Fruit fly (Drosophila melanogaster): ENCODE measurements around the gene CG43133.

CG43133 gene

dm6 chrX:18085470-18085797, 44.5 kb downstream of the CG43133 start, which contains the start of gene Ada3 (continued):
- TF ChIP-seq sc (optimal IDR thresholded peaks at IDR 0.05) = no peak
- peak; percentile 28 for TF ChIP-seq sc (GFP tag; optimal IDR thresholded peaks at IDR 0.05)
- TF ChIP-seq Atf-2 (GFP tag; optimal IDR thresholded peaks at IDR 0.05) = peak; percentile 71
- peak; percentile 52; the same call in 1 of the 3 replicates for TF ChIP-seq C15 (GFP tag; IDR thresholded peaks at IDR 0.05)
- peak; percentile 64 for TF ChIP-seq ERR (GFP tag; optimal IDR thresholded peaks at IDR 0.05)
- TF ChIP-seq pfk (GFP tag; optimal IDR thresholded peaks at IDR 0.05) = no peak
- no peak for TF ChIP-seq hbn (GFP tag; IDR thresholded peaks at IDR 0.05; ENCODE audit: partially characterized antibody)
- peak; percentile 79 for TF ChIP-seq CG17361 (GFP tag; IDR thresholded peaks at IDR 0.05)
- TF ChIP-seq ash1 (GFP tag; optimal IDR thresholded peaks at IDR 0.05) = no peak
- TF ChIP-seq Atf6 (GFP tag; IDR thresholded peaks at IDR 0.05) = peak; percentile 64; the same call in 1 of the 2 replicates
- TF ChIP-seq fru (optimal IDR thresholded peaks at IDR 0.05) = no peak
- peak; percentile 27 for TF ChIP-seq disco-r (GFP tag; optimal IDR thresholded peaks at IDR 0.05)
- no peak for TF ChIP-seq Nf-YA (GFP tag; IDR thresholded peaks at IDR 0.05)
- no peak for TF ChIP-seq Poxn (GFP tag; IDR thresholded peaks at IDR 0.05)
- TF ChIP-seq HmgZ (tag; optimal IDR thresholded peaks at IDR 0.05) = peak; percentile 76
- TF ChIP-seq Mes4 (GFP tag; optimal IDR thresholded peaks at IDR 0.05) = peak; percentile 28
- peak; percentile 74 for TF ChIP-seq CG13775 (GFP tag; optimal IDR thresholded peaks at IDR 0.05)
- TF ChIP-seq CG11093 (GFP tag; IDR thresholded peaks at IDR 0.05) = peak; percentile 50; the same call in 1 of the 3 replicates
- TF ChIP-seq CG16779 (GFP tag; IDR thresholded peaks at IDR 0.05) = peak; percentile 23; the same call in 1 of the 2 replicates
- TF ChIP-seq vfl (GFP tag; optimal IDR thresholded peaks at IDR 0.05) = peak; percentile 65
- TF ChIP-seq NC2β (GFP tag; optimal IDR thresholded peaks at IDR 0.05) = peak; percentile 76
- TF ChIP-seq BtbVII (GFP tag; optimal IDR thresholded peaks at IDR 0.05) = peak; percentile 65
- TF ChIP-seq ab (GFP tag; optimal IDR thresholded peaks at IDR 0.05) = peak; percentile 22
- TF ChIP-seq nom (GFP tag; optimal IDR thresholded peaks at IDR 0.05) = peak; percentile 32
- peak; percentile 98 for TF ChIP-seq Ets65A (GFP tag)
- TF ChIP-seq CG8281 (tag; optimal IDR thresholded peaks at IDR 0.05) = peak; percentile 6
- peak; percentile 36 for TF ChIP-seq Hand (GFP tag; optimal IDR thresholded peaks at IDR 0.05)
- TF ChIP-seq Mad (GFP tag; optimal IDR thresholded peaks at IDR 0.05) = peak; percentile 54
- TF ChIP-seq CG33213 (GFP tag; optimal IDR thresholded peaks at IDR 0.05) = peak; percentile 53
- peak; percentile 37; the same call in 1 of the 2 replicates for TF ChIP-seq onecut (GFP tag; IDR thresholded peaks at IDR 0.05)
- peak; percentile 36 for TF ChIP-seq Usf (GFP tag; optimal IDR thresholded peaks at IDR 0.05)
- TF ChIP-seq dimm (GFP tag; IDR thresholded peaks at IDR 0.05) = no peak
- peak; percentile 79; the same call in 1 of the 2 replicates for TF ChIP-seq Rfx (GFP tag; IDR thresholded peaks at IDR 0.05)
- no peak for TF ChIP-seq CG2202 (tag; optimal IDR thresholded peaks at IDR 0.05)
- peak; percentile 61 for TF ChIP-seq crc (GFP tag; optimal IDR thresholded peaks at IDR 0.05)
- TF ChIP-seq CG14014 (GFP tag; IDR thresholded peaks at IDR 0.05) = peak; percentile 69
- TF ChIP-seq Hsf (GFP tag; optimal IDR thresholded peaks at IDR 0.05) = peak; percentile 87
- TF ChIP-seq Side (GFP tag; optimal IDR thresholded peaks at IDR 0.05) = peak; percentile 68
- peak; percentile 39; the same call in 1 of the 3 replicates for TF ChIP-seq croc (GFP tag; conservative IDR thresholded peaks at IDR 0.05)
- no peak for TF ChIP-seq CrebB (tag; optimal IDR thresholded peaks at IDR 0.05)
- TF ChIP-seq CG2116 (GFP tag; optimal IDR thresholded peaks at IDR 0.05) = peak; percentile 57
- TF ChIP-seq scrt (GFP tag; optimal IDR thresholded peaks at IDR 0.05) = no peak
- peak; percentile 41; the same call in 1 of the 2 replicates for TF ChIP-seq Ada2b (GFP tag; IDR thresholded peaks at IDR 0.05)
- TF ChIP-seq crol (GFP tag; IDR thresholded peaks at IDR 0.05) = no peak
- peak; percentile 53 for TF ChIP-seq tup (GFP tag; optimal IDR thresholded peaks at IDR 0.05)
- peak; percentile 65 for TF ChIP-seq CG1529 (GFP tag; optimal IDR thresholded peaks at IDR 0.05)
- TF ChIP-seq CG16815 (GFP tag; optimal IDR thresholded peaks at IDR 0.05) = peak; percentile 66
- no peak for TF ChIP-seq CG31388 (GFP tag; optimal IDR thresholded peaks at IDR 0.05)
- no peak for TF ChIP-seq sna (GFP tag; IDR thresholded peaks at IDR 0.05; ENCODE audit: partially characterized antibody)
- TF ChIP-seq tap (tag; optimal IDR thresholded peaks at IDR 0.05) = peak; percentile 29
- peak; percentile 15 for TF ChIP-seq CG13894 (tag; optimal IDR thresholded peaks at IDR 0.05)
- no peak for TF ChIP-seq gce (GFP tag; IDR thresholded peaks at IDR 0.05)
- TF ChIP-seq CG2712 (tag; optimal IDR thresholded peaks at IDR 0.05) = peak; percentile 74
